Worm (Caenorhabditis elegans) whole organism, L4 larva: Measurements from ENCODE around the gene F16B4.6.

Experiments
- F49E8.2 ChIP-seq: sonication (generic microtip); optimal IDR thresholded peaks from 2 replicates; lab custom pipeline; 2016; ENCODE audit warnings: missing compliant biosample characterization, mild to moderate bottlenecking, missing genetic modification characterization, borderline replicate concordance
- daf-12 ChIP-seq: fragments of 150-350 bp; optimal IDR thresholded peaks from 2 replicates; lab custom pipeline; 2014; ENCODE audit warnings: missing biosample characterization, missing genetic modification reagents, missing genetic modification characterization
- gei-8 ChIP-seq: fragments of 200-800 bp; sonication (Bioruptor generic); optimal IDR thresholded peaks from 2 replicates; lab custom pipeline; 2018; ENCODE audit warnings: mild to moderate bottlenecking, missing genetic modification characterization, missing compliant biosample characterization
- jun-1 ChIP-seq: fragments of 150-350 bp; optimal IDR thresholded peaks from 2 replicates; lab custom pipeline; 2014; ENCODE audit warnings: missing biosample characterization, missing genetic modification reagents, missing genetic modification characterization
- lin-15B ChIP-seq: fragments of 150-350 bp; sonication (generic microtip); optimal IDR thresholded peaks from 3 replicates; lab custom pipeline; 2014; ENCODE audit warnings: missing biosample characterization, missing genetic modification characterization
- nhr-11 ChIP-seq: fragments of 150-350 bp; optimal IDR thresholded peaks from 2 replicates; lab custom pipeline; 2014; ENCODE audit warnings: missing biosample characterization, missing genetic modification characterization
- nhr-77 ChIP-seq: fragments of 150-350 bp; optimal IDR thresholded peaks from 2 replicates; lab custom pipeline; 2014; ENCODE audit warnings: missing biosample characterization, missing genetic modification characterization
- pqm-1 ChIP-seq: sonication (generic microtip); optimal IDR thresholded peaks from 2 replicates; lab custom pipeline; 2017; ENCODE audit warnings: missing biosample characterization, missing genetic modification characterization
- rbr-2 ChIP-seq: sonication (generic microtip); optimal IDR thresholded peaks from 2 replicates; lab custom pipeline; 2016; ENCODE audit warnings: missing genotype, missing genetic modification characterization, missing compliant biosample characterization
- unc-130 ChIP-seq: sonication (generic microtip); optimal IDR thresholded peaks from 2 replicates; lab custom pipeline; 2016; ENCODE audit warnings: missing genetic modification reagents, missing genetic modification characterization, missing compliant biosample characterization
- zip-2 ChIP-seq: fragments of 150-350 bp; optimal IDR thresholded peaks from 2 replicates; lab custom pipeline; 2014; ENCODE audit warnings: missing biosample characterization, missing genetic modification characterization
- ztf-11 ChIP-seq: fragments of 150-350 bp; optimal IDR thresholded peaks from 2 replicates; lab custom pipeline; 2014; ENCODE audit warnings: missing biosample characterization, missing genetic modification characterization

DNA sequence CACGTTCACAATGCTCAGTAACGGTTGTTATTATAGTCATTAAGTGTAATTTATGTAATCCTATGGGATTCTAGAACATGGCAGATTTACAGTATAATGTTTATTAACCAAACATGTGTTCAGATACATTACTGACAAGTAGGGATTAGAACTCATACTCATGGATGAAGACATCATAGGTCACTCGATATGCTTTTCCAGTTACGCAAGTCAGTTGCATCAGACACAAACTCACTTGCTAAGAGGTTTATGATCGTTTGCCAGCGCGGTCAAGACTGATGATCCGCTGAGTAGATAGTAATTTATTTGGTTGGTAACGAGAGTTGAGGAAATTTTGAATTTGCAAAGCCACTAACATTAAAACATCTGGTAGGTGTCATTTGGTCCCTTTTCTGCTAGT lies 12.4 kb upstream of the F16B4.6 start:
- no peak for TF ChIP-seq daf-12 (tag; lab: Kevin White, UChicago)
- TF ChIP-seq unc-130 (GFP tag; lab: Kevin White, UChicago): no peak
- no peak for TF ChIP-seq lin-15B
- TF ChIP-seq zip-2 (tag; lab: Kevin White, UChicago): no peak
- TF ChIP-seq nhr-77 (tag; lab: Kevin White, UChicago): no peak
- TF ChIP-seq ztf-11 (tag; lab: Kevin White, UChicago): no peak
- no peak for TF ChIP-seq rbr-2 (tag; lab: Kevin White, UChicago)
- TF ChIP-seq pqm-1 (tag; lab: Kevin White, UChicago): no peak
- no peak for TF ChIP-seq nhr-11 (tag; lab: Kevin White, UChicago)
- TF ChIP-seq gei-8 (GFP tag; lab: Kevin White, UChicago): no peak
- TF ChIP-seq F49E8.2 (tag; lab: Kevin White, UChicago): no peak
- TF ChIP-seq jun-1 (tag; lab: Kevin White, UChicago): no peak
